Worm (Caenorhabditis elegans): ENCODE results near the gene Y41E3.8.

Gene Y41E3.8

DNA sequence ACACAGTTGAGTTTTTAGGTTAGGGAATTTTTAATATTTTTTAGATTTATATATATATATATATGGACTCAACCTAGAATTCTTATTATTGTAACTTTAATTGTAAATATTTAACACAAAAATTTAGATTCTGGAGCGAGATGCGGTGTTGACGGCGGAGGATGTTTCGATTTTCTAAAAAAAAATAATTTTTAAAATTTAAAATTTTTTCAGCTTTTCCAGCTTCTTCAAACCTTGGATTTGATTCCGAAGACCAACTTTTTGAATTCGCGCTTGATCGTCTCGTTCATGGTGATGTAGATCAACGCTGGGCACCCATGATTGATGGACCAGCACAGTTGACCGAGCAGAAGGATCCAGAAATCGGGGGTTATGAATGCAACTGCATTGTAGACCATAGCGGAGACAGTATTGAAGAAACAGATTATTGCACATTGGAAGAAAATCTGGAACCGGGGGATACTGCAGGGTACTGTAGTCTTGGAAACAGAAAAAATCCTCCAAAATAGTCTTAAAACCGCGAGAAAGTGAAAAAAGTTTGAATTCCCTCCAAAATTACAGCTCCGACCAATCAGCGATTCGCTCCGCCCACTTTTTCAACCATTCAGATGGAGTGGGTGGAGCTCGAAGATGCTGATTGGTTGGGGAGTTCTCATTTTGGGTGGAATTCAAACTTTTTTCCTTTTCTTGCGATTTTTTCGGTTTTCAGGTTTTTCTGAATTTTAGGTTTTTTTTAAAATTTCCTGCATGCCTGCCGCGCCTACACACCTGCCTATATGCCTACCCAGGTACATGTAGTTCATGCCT lies 20.7 kb upstream of the Y41E3.8 start:
- TF ChIP-seq ztf-4 (tag; optimal IDR thresholded peaks at IDR 0.05) (peak; percentile 71), ceh-8 (GFP tag; optimal IDR thresholded peaks at IDR 0.05) (no peak), nhr-90 (tag; optimal IDR thresholded peaks at IDR 0.05; ENCODE audit: poor library complexity) (peak; percentile 16), nhr-85 (tag) (peak; percentile 64), nhr-237 (tag; optimal IDR thresholded peaks at IDR 0.05) (no peak), efl-1 (optimal IDR thresholded peaks at IDR 0.05) (peak; percentile 17 to 60), efl-1 (GFP tag; optimal IDR thresholded peaks at IDR 0.05 in 1 of 2) (peak; percentile 73 to 86), aly-2 (tag; optimal IDR thresholded peaks at IDR 0.05) (peak; percentile 91), dpl-1 (GFP tag; optimal IDR thresholded peaks at IDR 0.05) (peak in 2 of 3 experiments; percentile 29 to 35), tlp-1 (tag; optimal IDR thresholded peaks at IDR 0.05) (no peak), ceh-63 (GFP tag; optimal IDR thresholded peaks at IDR 0.05) (no peak), rnt-1 (tag; optimal IDR thresholded peaks at IDR 0.05) (peak; percentile 9), nhr-76 (tag; optimal IDR thresholded peaks at IDR 0.05) (no peak), xbp-1 (tag; optimal IDR thresholded peaks at IDR 0.05) (no peak), dsc-1 (tag; optimal IDR thresholded peaks at IDR 0.05) (no peak), grh-1 (GFP tag; IDR thresholded peaks at IDR 0.05) (peak; percentile 32; the same call in 1 of the 2 replicates), nhr-71 (tag; optimal IDR thresholded peaks at IDR 0.05) (peak; percentile 56), isw-1 (GFP tag; IDR thresholded peaks at IDR 0.05) (no peak), swsn-7 (tag; optimal IDR thresholded peaks at IDR 0.05) (no peak), snpc-4 (tag; optimal IDR thresholded peaks at IDR 0.05) (no peak), ama-1 (optimal IDR thresholded peaks at IDR 0.05) (peak; percentile 42), mef-2 (tag; optimal IDR thresholded peaks at IDR 0.05) (no peak)

DNA sequence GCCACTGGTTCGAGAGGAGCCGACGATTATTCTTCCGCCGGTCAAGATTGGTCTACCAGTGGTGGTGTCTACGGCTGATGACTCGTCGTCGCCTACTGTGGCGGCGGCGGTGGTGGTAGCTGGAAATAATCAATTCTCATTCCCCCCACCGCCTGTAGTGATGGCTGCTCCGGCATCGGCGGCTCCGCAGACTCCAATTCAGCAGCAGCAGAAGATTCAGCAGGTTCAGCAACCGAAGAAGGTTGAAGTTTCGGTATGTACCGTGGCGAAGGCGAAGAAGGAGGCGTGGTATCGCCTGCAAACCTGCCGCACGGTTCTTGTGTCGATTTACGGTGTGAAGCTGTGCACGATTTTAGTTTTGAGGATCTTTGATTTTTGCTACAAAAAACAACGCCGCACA lies 17.4 kb upstream of the Y41E3.8 start:
- TF ChIP-seq efl-1 (optimal IDR thresholded peaks at IDR 0.05) (no peak), efl-1 (GFP tag; optimal IDR thresholded peaks at IDR 0.05 in 1 of 2) (peak in 1 of 2 experiments; percentile 14), isw-1 (GFP tag; IDR thresholded peaks at IDR 0.05) (no peak), pqm-1 (tag; optimal IDR thresholded peaks at IDR 0.05) (no peak)

DNA sequence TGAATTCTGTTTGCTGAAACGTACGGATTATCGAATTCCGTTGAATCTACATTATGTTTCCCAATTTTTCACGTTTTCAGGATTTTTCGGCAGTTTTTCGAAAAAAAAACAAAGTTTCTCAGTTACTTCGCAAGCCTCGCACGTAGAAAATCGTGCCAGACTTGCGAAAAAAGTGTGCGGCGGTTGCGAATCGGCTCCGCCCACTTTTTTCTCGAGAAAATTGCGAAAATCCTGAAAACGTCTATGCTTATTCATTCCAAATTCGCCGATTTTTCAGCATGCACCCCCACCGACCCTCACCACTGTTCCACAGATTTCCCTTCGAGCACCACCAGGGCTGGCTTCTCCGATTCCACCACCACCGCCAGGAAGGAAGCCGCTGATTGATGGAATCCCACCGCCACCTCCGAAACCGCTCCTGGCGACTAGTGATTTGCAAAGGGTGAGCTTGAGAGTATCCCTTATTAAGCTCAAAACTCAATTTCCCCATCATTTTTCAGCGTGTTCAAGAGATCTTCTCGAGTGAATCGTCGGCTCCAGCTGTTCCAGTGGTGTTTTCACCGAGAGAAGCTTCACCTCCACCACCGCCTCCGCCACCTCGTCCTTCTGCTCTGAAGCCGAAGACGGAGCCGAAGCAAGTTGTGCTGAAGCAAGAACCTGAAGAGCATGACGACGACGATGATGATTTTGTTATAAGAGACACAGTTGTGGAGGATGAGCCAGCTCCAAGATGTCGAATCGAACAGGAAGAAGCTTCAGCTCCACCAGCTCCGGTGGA lies 13.6 kb upstream of the Y41E3.8 start:
- TF ChIP-seq efl-1 (optimal IDR thresholded peaks at IDR 0.05) (no peak), efl-1 (GFP tag; optimal IDR thresholded peaks at IDR 0.05 in 1 of 2) (peak in 1 of 2 experiments; percentile 14), swsn-7 (tag; optimal IDR thresholded peaks at IDR 0.05) (no peak), rnt-1 (tag; optimal IDR thresholded peaks at IDR 0.05) (no peak), aly-2 (tag; optimal IDR thresholded peaks at IDR 0.05) (no peak), ceh-8 (GFP tag; optimal IDR thresholded peaks at IDR 0.05) (peak; percentile 8), nhr-90 (tag; optimal IDR thresholded peaks at IDR 0.05; ENCODE audit: poor library complexity) (no peak), nhr-76 (tag; optimal IDR thresholded peaks at IDR 0.05) (no peak), mep-1 (tag; optimal IDR thresholded peaks at IDR 0.05) (no peak), fkh-8 (tag; optimal IDR thresholded peaks at IDR 0.05) (no peak)

DNA sequence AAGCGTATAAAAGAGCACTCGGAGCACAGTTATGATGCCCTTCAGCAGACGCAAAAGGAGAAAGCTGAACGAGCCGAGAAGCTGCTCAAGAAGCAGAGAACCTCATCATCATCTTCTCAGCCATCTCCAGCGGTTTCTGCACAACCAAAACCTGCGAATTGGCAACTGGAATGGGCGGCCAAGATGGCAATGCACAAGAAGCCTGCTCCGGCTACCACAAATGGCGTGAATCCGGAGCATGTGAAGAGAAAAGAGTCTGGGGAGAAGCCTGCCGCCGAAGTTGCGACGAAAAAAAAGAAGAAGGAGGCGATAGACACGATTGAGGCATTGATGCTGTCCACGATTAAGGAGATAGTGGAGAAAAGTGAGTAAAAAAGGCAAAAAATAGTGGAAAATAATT lies 12.3 kb upstream of the Y41E3.8 start:
- TF ChIP-seq nhr-19 (GFP tag; conservative IDR thresholded peaks at IDR 0.05) = no peak
- TF ChIP-seq efl-3 (GFP tag; optimal IDR thresholded peaks at IDR 0.05) = no peak
- TF ChIP-seq jun-1 (tag; optimal IDR thresholded peaks at IDR 0.05) = no peak
- TF ChIP-seq Y116A8C.19 (tag; optimal IDR thresholded peaks at IDR 0.05; ENCODE audit: borderline replicate concordance) = no peak
- TF ChIP-seq tlp-1 (tag; optimal IDR thresholded peaks at IDR 0.05) = no peak
- no peak for TF ChIP-seq alr-1 (tag; optimal IDR thresholded peaks at IDR 0.05; ENCODE audit: borderline replicate concordance)
- no peak for TF ChIP-seq nhr-11 (tag; optimal IDR thresholded peaks at IDR 0.05)
- no peak for TF ChIP-seq ama-1 (optimal IDR thresholded peaks at IDR 0.05)
- no peak for TF ChIP-seq pax-3 (tag; optimal IDR thresholded peaks at IDR 0.05)
- no peak for TF ChIP-seq nhr-76 (tag; optimal IDR thresholded peaks at IDR 0.05)
- TF ChIP-seq egl-13 (tag; optimal IDR thresholded peaks at IDR 0.05) = no peak
- TF ChIP-seq dpl-1 (GFP tag; optimal IDR thresholded peaks at IDR 0.05) = no peak
- no peak for TF ChIP-seq ces-1 (GFP tag; optimal IDR thresholded peaks at IDR 0.05)

Data from whole organism, L1 larva.